Worm (Caenorhabditis elegans) whole organism, mixed stage, embryonic: ENCODE data around the gene Y54H5A.2.

Experiments
- bed-3 ChIP-seq: fragments of 200-800 bp; sonication (Bioruptor generic); optimal IDR thresholded peaks from 3 replicates; lab custom pipeline; 2018; ENCODE audit warnings: mild to moderate bottlenecking, missing genetic modification characterization, moderate library complexity, missing compliant biosample characterization
- ceh-39 ChIP-seq: fragments of 150-350 bp; optimal IDR thresholded peaks from 2 replicates; lab custom pipeline; 2014; ENCODE audit warnings: missing biosample characterization, missing genetic modification characterization
- ceh-43 ChIP-seq: fragments of 200-800 bp; sonication (Bioruptor generic); optimal IDR thresholded peaks from 2 replicates; lab custom pipeline; 2018; ENCODE audit warnings: mild to moderate bottlenecking, missing genetic modification characterization, moderate library complexity, missing compliant biosample characterization
- ceh-83 ChIP-seq: fragments of 200-800 bp; sonication (Bioruptor generic); optimal IDR thresholded peaks from 2 replicates; lab custom pipeline; 2018; ENCODE audit warnings: mild to moderate bottlenecking, missing genetic modification characterization, missing compliant biosample characterization
- ces-1 ChIP-seq: fragments of 150-350 bp; optimal IDR thresholded peaks from 2 replicates; lab custom pipeline; 2014; ENCODE audit warnings: missing biosample characterization, missing genetic modification reagents, missing genetic modification characterization
- cnd-1 ChIP-seq: fragments of 200-800 bp; sonication (Bioruptor generic); optimal IDR thresholded peaks from 2 replicates; lab custom pipeline; 2018; ENCODE audit warnings: mild to moderate bottlenecking, missing genetic modification characterization, missing compliant biosample characterization
- drap-1 ChIP-seq: fragments of 200-800 bp; sonication (Bioruptor generic); optimal IDR thresholded peaks from 3 replicates; lab custom pipeline; 2018; ENCODE audit warnings: mild to moderate bottlenecking, missing genetic modification characterization, missing compliant biosample characterization
- elt-1 ChIP-seq: sonication (generic microtip); optimal IDR thresholded peaks from 2 replicates; lab custom pipeline; 2017; ENCODE audit warnings: missing genetic modification characterization, mild to moderate bottlenecking, missing compliant biosample characterization, antibody characterized with exemption, moderate library complexity, borderline replicate concordance; ENCODE audit not compliant: insufficient read depth
- elt-3 ChIP-seq: fragments of 150-350 bp; optimal IDR thresholded peaks from 2 replicates; lab custom pipeline; 2014; ENCODE audit warnings: missing biosample characterization, missing genetic modification characterization
- flh-1 ChIP-seq: fragments of 200-800 bp; sonication (Bioruptor generic); optimal IDR thresholded peaks from 2 replicates; lab custom pipeline; 2018; ENCODE audit warnings: mild to moderate bottlenecking, missing genetic modification characterization, moderate library complexity, missing compliant biosample characterization
- ham-2 ChIP-seq: fragments of 200-800 bp; sonication (Bioruptor generic); optimal IDR thresholded peaks from 2 replicates; lab custom pipeline; 2018; ENCODE audit warnings: mild to moderate bottlenecking, missing genetic modification characterization, missing compliant biosample characterization
- hlh-1 ChIP-seq: fragments of 150-350 bp; optimal IDR thresholded peaks from 2 replicates; lab custom pipeline; 2014; ENCODE audit warnings: missing biosample characterization, missing genetic modification reagents, missing genetic modification characterization
- lin-13 ChIP-seq: fragments of 150-350 bp; optimal IDR thresholded peaks from 2 replicates; lab custom pipeline; 2014; ENCODE audit warnings: missing biosample characterization, missing genetic modification characterization
- lin-32 ChIP-seq: fragments of 200-800 bp; sonication (Bioruptor generic); optimal IDR thresholded peaks from 2 replicates; lab custom pipeline; 2018; ENCODE audit warnings: mild to moderate bottlenecking, missing genetic modification characterization, missing compliant biosample characterization
- lsy-2 ChIP-seq: fragments of 150-350 bp; optimal IDR thresholded peaks from 2 replicates; lab custom pipeline; 2014; ENCODE audit warnings: missing biosample characterization, missing genetic modification characterization
- mab-5 ChIP-seq: fragments of 150-350 bp; optimal IDR thresholded peaks from 2 replicates; lab custom pipeline; 2014; ENCODE audit warnings: missing biosample characterization, missing genetic modification characterization
- mep-1 ChIP-seq: fragments of 150-350 bp; optimal IDR thresholded peaks from 2 replicates; lab custom pipeline; 2017; ENCODE audit warnings: missing biosample characterization, missing genetic modification reagents, missing genetic modification characterization, inconsistent platforms
- mls-2 ChIP-seq: sonication (generic microtip); optimal IDR thresholded peaks from 2 replicates; lab custom pipeline; 2016; ENCODE audit warnings: mild to moderate bottlenecking, missing genetic modification characterization, moderate library complexity, missing compliant biosample characterization
- nhr-12 ChIP-seq: fragments of 150-350 bp; optimal IDR thresholded peaks from 2 replicates; lab custom pipeline; 2014; ENCODE audit warnings: missing biosample characterization, missing genetic modification characterization
- nhr-2 ChIP-seq: fragments of 150-350 bp; optimal IDR thresholded peaks from 2 replicates; lab custom pipeline; 2014; ENCODE audit warnings: missing biosample characterization, missing genetic modification characterization
- nhr-237 ChIP-seq: fragments of 150-350 bp; optimal IDR thresholded peaks from 2 replicates; lab custom pipeline; 2014; ENCODE audit warnings: missing biosample characterization, missing genetic modification characterization
- nhr-28 ChIP-seq: fragments of 150-350 bp; optimal IDR thresholded peaks from 2 replicates; lab custom pipeline; 2014; ENCODE audit warnings: missing biosample characterization, missing genetic modification characterization
- nhr-76 ChIP-seq: sonication (generic microtip); optimal IDR thresholded peaks from 2 replicates; lab custom pipeline; 2017; ENCODE audit warnings: missing biosample characterization, missing genetic modification characterization
- pha-4 ChIP-seq: fragments of 150-350 bp; optimal IDR thresholded peaks from 2 replicates; lab custom pipeline; 2018; ENCODE audit warnings: missing biosample characterization, missing genetic modification reagents, missing genetic modification characterization
- sem-2 ChIP-seq: fragments of 200-800 bp; sonication (Bioruptor generic); optimal IDR thresholded peaks from 2 replicates; lab custom pipeline; 2018; ENCODE audit warnings: mild to moderate bottlenecking, missing genetic modification characterization, missing compliant biosample characterization
- snpc-4 ChIP-seq: fragments of 150-350 bp; optimal IDR thresholded peaks from 2 replicates; lab custom pipeline; 2014; ENCODE audit warnings: missing biosample characterization, missing genetic modification characterization
- sptf-1 ChIP-seq: sonication (generic microtip); optimal IDR thresholded peaks from 2 replicates; lab custom pipeline; 2017; ENCODE audit warnings: mild to moderate bottlenecking, missing genetic modification characterization, moderate library complexity, missing compliant biosample characterization
- tbx-8 ChIP-seq: fragments of 200-800 bp; sonication (Bioruptor generic); optimal IDR thresholded peaks from 2 replicates; lab custom pipeline; 2018; ENCODE audit warnings: mild to moderate bottlenecking, missing genetic modification characterization, moderate library complexity, missing compliant biosample characterization
- unc-120 ChIP-seq: sonication (generic microtip); optimal IDR thresholded peaks from 2 replicates; lab custom pipeline; 2017; ENCODE audit warnings: missing genetic modification characterization, missing compliant biosample characterization; ENCODE audit not compliant: poor library complexity, severe bottlenecking
- unc-39 ChIP-seq: fragments of 150-350 bp; optimal IDR thresholded peaks from 2 replicates; lab custom pipeline; 2014; ENCODE audit warnings: missing biosample characterization, missing genetic modification characterization
- unc-62 ChIP-seq: fragments of 150-350 bp; optimal IDR thresholded peaks from 2 replicates; lab custom pipeline; 2014; ENCODE audit warnings: missing biosample characterization, missing genetic modification reagents, missing genetic modification characterization
- zip-8 ChIP-seq: fragments of 150-350 bp; optimal IDR thresholded peaks from 2 replicates; lab custom pipeline; 2014; ENCODE audit warnings: missing biosample characterization, missing genetic modification characterization

Gene Y54H5A.2

DNA sequence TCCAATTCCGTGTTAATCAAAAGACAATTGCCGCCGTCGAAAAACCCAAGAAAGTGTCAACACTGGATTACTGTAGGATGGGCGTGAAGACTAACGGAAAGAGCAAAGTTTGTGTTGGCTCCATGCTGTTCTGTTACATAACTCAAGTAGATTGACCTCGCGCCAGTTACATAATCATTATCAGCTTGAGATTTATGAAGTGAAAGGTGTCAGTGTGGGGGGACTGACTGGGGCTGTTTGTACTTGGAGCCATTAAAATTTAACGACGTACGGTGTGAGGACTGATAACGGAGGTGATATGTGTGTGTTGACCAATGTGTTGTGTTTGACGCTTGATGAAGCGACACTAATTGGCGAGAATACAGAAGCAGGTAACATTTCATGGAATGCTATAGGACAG, 2.6 kb downstream of the Y54H5A.2 start:
- no peak for TF ChIP-seq lin-13 (tag; lab: Kevin White, UChicago)
- TF ChIP-seq unc-120 (tag; lab: Kevin White, UChicago), result no peak
- no peak for TF ChIP-seq ces-1
- no peak for TF ChIP-seq bed-3 (GFP tag; lab: Kevin White, UChicago)
- TF ChIP-seq sptf-1 (tag; lab: Kevin White, UChicago), result no peak
- TF ChIP-seq cnd-1, result no peak
- no peak for TF ChIP-seq ham-2 (GFP tag; lab: Kevin White, UChicago)
- no peak for TF ChIP-seq tbx-8 (GFP tag; lab: Kevin White, UChicago)
- TF ChIP-seq drap-1, result no peak
- TF ChIP-seq sem-2 (GFP tag; lab: Kevin White, UChicago), result no peak
- TF ChIP-seq mab-5 (tag; lab: Kevin White, UChicago), result no peak
- TF ChIP-seq nhr-28 (tag; lab: Kevin White, UChicago), result no peak
- TF ChIP-seq mls-2 (tag; lab: Kevin White, UChicago), result no peak
- TF ChIP-seq, all 35 proteins: peak for 0

DNA sequence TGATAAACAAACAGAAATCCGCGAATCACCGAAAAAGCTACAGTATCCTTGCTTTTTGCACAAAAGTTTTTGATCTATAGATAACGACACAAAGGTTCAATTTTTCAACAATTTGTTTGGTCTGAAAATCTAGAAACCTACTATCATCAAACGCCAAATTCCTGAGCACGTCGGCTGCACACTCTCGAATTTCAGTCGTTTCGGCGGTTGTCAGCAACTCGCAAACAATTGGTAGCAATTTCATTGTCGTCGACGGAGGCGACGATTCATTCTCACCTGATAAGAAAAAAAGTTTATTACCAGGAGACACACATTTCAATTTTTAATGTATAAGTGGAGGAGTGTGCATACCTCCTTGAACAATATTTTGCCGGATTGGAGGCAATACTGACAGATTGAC, 3.5 kb downstream of the Y54H5A.2 start:
- no peak for TF ChIP-seq sem-2 (GFP tag; lab: Kevin White, UChicago)
- no peak for TF ChIP-seq mep-1 (tag; lab: Kevin White, UChicago)
- TF ChIP-seq nhr-76 (tag; lab: Kevin White, UChicago), result no peak
- no peak for TF ChIP-seq hlh-1 (tag; lab: Kevin White, UChicago)
- TF ChIP-seq pha-4 (tag; lab: Kevin White, UChicago), result no peak
- TF ChIP-seq ham-2 (GFP tag; lab: Kevin White, UChicago), result no peak
- no peak for TF ChIP-seq cnd-1
- TF ChIP-seq snpc-4, result no peak
- no peak for TF ChIP-seq lin-13 (tag; lab: Kevin White, UChicago)
- TF ChIP-seq unc-62 (GFP tag; lab: Kevin White, UChicago), result no peak
- no peak for TF ChIP-seq bed-3 (GFP tag; lab: Kevin White, UChicago)
- no peak for TF ChIP-seq mab-5 (tag; lab: Kevin White, UChicago)
- no peak for TF ChIP-seq elt-1 (tag; lab: Kevin White, UChicago)
- no peak for TF ChIP-seq ces-1
- TF ChIP-seq ceh-43 (GFP tag; lab: Kevin White, UChicago), result no peak
- TF ChIP-seq ceh-83 (GFP tag; lab: Kevin White, UChicago), result no peak
- no peak for TF ChIP-seq nhr-12 (tag; lab: Kevin White, UChicago)
- TF ChIP-seq nhr-237 (tag; lab: Kevin White, UChicago), result no peak
- TF ChIP-seq lsy-2 (tag; lab: Kevin White, UChicago), result no peak
- TF ChIP-seq flh-1, result no peak

DNA sequence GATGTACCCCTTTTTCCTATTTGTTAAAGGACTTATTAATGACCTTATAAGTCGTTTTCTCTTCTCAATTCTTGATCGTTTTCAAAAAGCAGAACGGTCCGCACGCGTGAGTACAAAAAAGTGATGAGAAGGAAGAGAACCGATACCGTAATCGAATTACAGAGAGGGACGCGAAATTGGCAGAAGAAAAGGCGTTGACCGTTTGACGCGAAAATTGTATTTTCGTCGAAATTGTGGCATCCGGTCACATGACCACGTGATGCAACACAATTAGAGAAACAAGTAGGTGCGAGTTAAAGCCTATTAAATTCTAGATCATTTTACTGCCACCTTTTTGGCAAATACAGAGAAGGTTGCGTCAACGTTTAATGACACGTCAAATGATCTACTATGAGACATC, 5.2 kb downstream of the Y54H5A.2 start:
- no peak for TF ChIP-seq bed-3 (GFP tag; lab: Kevin White, UChicago)

DNA sequence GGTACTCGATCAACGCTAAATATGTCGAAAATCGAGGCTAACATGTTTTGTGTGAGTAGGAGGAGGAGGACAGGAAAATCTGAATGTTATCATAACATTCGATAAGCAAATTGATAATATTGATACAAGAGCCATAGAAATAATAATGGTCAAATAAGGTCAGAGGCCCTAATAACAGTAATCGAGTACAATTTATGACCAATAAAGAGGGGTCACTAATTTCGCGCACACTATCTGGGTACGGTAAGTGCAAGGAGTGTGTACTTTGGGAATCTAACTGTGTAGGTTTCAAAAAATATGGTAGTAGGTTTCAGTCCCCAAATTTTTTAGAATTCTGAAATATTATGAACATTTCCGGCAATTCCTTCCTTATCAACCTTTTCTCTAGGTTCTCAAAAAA, 5.9 kb downstream of the Y54H5A.2 start:
- no peak for TF ChIP-seq lsy-2 (tag; lab: Kevin White, UChicago)
- no peak for TF ChIP-seq unc-62 (GFP tag; lab: Kevin White, UChicago)
- no peak for TF ChIP-seq ceh-39 (tag; lab: Kevin White, UChicago)
- TF ChIP-seq nhr-2 (tag; lab: Kevin White, UChicago), result peak; percentile 52
- peak; percentile 49 for TF ChIP-seq ces-1

DNA sequence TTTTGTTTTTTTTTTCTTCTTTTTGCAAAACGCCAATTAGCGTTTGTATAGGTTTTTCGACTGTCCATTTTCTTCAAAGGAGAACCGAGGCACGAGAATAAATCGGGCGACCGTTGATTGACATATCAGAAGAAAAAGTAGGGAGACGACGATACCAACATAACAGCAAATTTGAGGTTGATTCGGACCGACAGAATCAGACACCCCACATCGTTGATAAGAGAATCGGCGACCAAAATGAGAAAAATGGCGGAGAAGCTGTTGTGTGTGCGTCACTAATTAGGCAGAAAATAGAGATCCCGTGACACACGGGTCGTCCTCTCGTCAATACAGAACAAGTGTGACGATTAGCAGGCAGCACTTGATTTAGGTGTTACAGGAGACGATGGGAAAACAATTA, 7.4 kb downstream of the Y54H5A.2 start:
- no peak for TF ChIP-seq ham-2 (GFP tag; lab: Kevin White, UChicago)
- no peak for TF ChIP-seq zip-8 (tag; lab: Kevin White, UChicago)
- TF ChIP-seq lsy-2 (tag; lab: Kevin White, UChicago), result no peak
- TF ChIP-seq nhr-2 (tag; lab: Kevin White, UChicago), result no peak
- no peak for TF ChIP-seq unc-62 (GFP tag; lab: Kevin White, UChicago)
- no peak for TF ChIP-seq tbx-8 (GFP tag; lab: Kevin White, UChicago)
- no peak for TF ChIP-seq lin-32 (GFP tag; lab: Kevin White, UChicago)
- TF ChIP-seq unc-39, result no peak
- TF ChIP-seq pha-4 (tag; lab: Kevin White, UChicago), result no peak
- no peak for TF ChIP-seq sptf-1 (tag; lab: Kevin White, UChicago)
- no peak for TF ChIP-seq drap-1
- no peak for TF ChIP-seq nhr-28 (tag; lab: Kevin White, UChicago)
- TF ChIP-seq elt-3 (tag; lab: Kevin White, UChicago), result no peak
- no peak for TF ChIP-seq nhr-12 (tag; lab: Kevin White, UChicago)
- no peak for TF ChIP-seq ceh-83 (GFP tag; lab: Kevin White, UChicago)
- no peak for TF ChIP-seq flh-1
